Worm (Caenorhabditis elegans): ENCODE results near the gene ZC449.7.
A peak's percentile ranks its signal among the peaks of the same experiment; 100 is the strongest.

ZC449.7 gene

ce11 chrX:5013826-5014225 lies at the start of gene ZC449.7:
TSS of gene ZC449.7 (plus strand) at chrX:5014074.
- TF ChIP-seq pha-4 (tag; optimal IDR thresholded peaks at IDR 0.05), result no peak
- no peak for TF ChIP-seq blmp-1 (tag; optimal IDR thresholded peaks at IDR 0.05)
- TF ChIP-seq mab-5 (tag; optimal IDR thresholded peaks at IDR 0.05), result no peak
- no peak for TF ChIP-seq lin-13 (tag; optimal IDR thresholded peaks at IDR 0.05)
- TF ChIP-seq ceh-83 (GFP tag; optimal IDR thresholded peaks at IDR 0.05), result no peak
- no peak for TF ChIP-seq M03D4.4 (tag; optimal IDR thresholded peaks at IDR 0.05)
- no peak for TF ChIP-seq nhr-12 (tag; optimal IDR thresholded peaks at IDR 0.05)
- no peak for TF ChIP-seq elt-1 (tag; optimal IDR thresholded peaks at IDR 0.05; ENCODE audit: borderline replicate concordance, insufficient read depth)
- TF ChIP-seq ces-1 (GFP tag; optimal IDR thresholded peaks at IDR 0.05), result no peak
- no peak for TF ChIP-seq nhr-28 (tag; optimal IDR thresholded peaks at IDR 0.05)
- no peak for TF ChIP-seq lsy-2 (tag; optimal IDR thresholded peaks at IDR 0.05)
- no peak for TF ChIP-seq sem-2 (GFP tag; optimal IDR thresholded peaks at IDR 0.05)
- no peak for TF ChIP-seq elt-3 (tag; optimal IDR thresholded peaks at IDR 0.05)
- no peak for TF ChIP-seq mep-1 (tag; optimal IDR thresholded peaks at IDR 0.05)
- TF ChIP-seq lin-32 (GFP tag; optimal IDR thresholded peaks at IDR 0.05), result no peak
- TF ChIP-seq unc-62 (GFP tag; optimal IDR thresholded peaks at IDR 0.05), result no peak
- TF ChIP-seq mls-2 (tag; optimal IDR thresholded peaks at IDR 0.05), result no peak
- TF ChIP-seq nhr-237 (tag; optimal IDR thresholded peaks at IDR 0.05), result no peak
- TF ChIP-seq hlh-1 (tag; optimal IDR thresholded peaks at IDR 0.05), result no peak

- TF ChIP-seq unc-62 (GFP tag; optimal IDR thresholded peaks at IDR 0.05) (peak; percentile 90), unc-120 (tag; optimal IDR thresholded peaks at IDR 0.05; ENCODE audit: poor library complexity, severe bottlenecking) (peak; percentile 60), ham-2 (GFP tag; optimal IDR thresholded peaks at IDR 0.05) (no peak)
These were observed 48.3 kb upstream of the ZC449.7 start for ce11 chrX:4965592-4965991.

- TF ChIP-seq ceh-39 (tag; optimal IDR thresholded peaks at IDR 0.05), result no peak
- no peak for TF ChIP-seq snpc-4 (tag; optimal IDR thresholded peaks at IDR 0.05)
- TF ChIP-seq lsy-2 (tag; optimal IDR thresholded peaks at IDR 0.05), result no peak
- no peak for TF ChIP-seq ces-1 (GFP tag; optimal IDR thresholded peaks at IDR 0.05)
- TF ChIP-seq elt-3 (tag; optimal IDR thresholded peaks at IDR 0.05), result no peak
- no peak for TF ChIP-seq blmp-1 (tag; optimal IDR thresholded peaks at IDR 0.05)
- no peak for TF ChIP-seq pha-4 (tag; optimal IDR thresholded peaks at IDR 0.05)
- TF ChIP-seq elt-1 (tag; optimal IDR thresholded peaks at IDR 0.05; ENCODE audit: borderline replicate concordance, insufficient read depth), result no peak
- no peak for TF ChIP-seq unc-62 (GFP tag; optimal IDR thresholded peaks at IDR 0.05)
- TF ChIP-seq lin-32 (GFP tag; optimal IDR thresholded peaks at IDR 0.05), result no peak
- TF ChIP-seq nhr-76 (tag; optimal IDR thresholded peaks at IDR 0.05), result no peak
- no peak for TF ChIP-seq bed-3 (GFP tag; optimal IDR thresholded peaks at IDR 0.05)
- TF ChIP-seq unc-39 (tag; optimal IDR thresholded peaks at IDR 0.05), result no peak
- no peak for TF ChIP-seq hlh-1 (tag; optimal IDR thresholded peaks at IDR 0.05)
- no peak for TF ChIP-seq nhr-237 (tag; optimal IDR thresholded peaks at IDR 0.05)
- no peak for TF ChIP-seq sptf-1 (tag; optimal IDR thresholded peaks at IDR 0.05)
- no peak for TF ChIP-seq mab-5 (tag; optimal IDR thresholded peaks at IDR 0.05)
- TF ChIP-seq flh-1 (GFP tag; optimal IDR thresholded peaks at IDR 0.05), result no peak
These were observed 44.6 kb upstream of the ZC449.7 start, which contains the start of gene M03F4.6 for ce11 chrX:4969228-4969627. TSS of gene M03F4.6 (minus strand) at chrX:4969328.

ce11 chrX:4970863-4971345 lies 43.0 kb upstream of the ZC449.7 start, which contains the start of gene calu-1:
TSS of gene calu-1 (minus strand) at chrX:4970913.
- TF ChIP-seq flh-1 (GFP tag; optimal IDR thresholded peaks at IDR 0.05), result no peak
- TF ChIP-seq M03D4.4 (tag; optimal IDR thresholded peaks at IDR 0.05), result no peak
- no peak for TF ChIP-seq unc-120 (tag; optimal IDR thresholded peaks at IDR 0.05; ENCODE audit: poor library complexity, severe bottlenecking)
- TF ChIP-seq lsy-2 (tag; optimal IDR thresholded peaks at IDR 0.05), result no peak
- TF ChIP-seq sem-2 (GFP tag; optimal IDR thresholded peaks at IDR 0.05), result no peak
- no peak for TF ChIP-seq ceh-83 (GFP tag; optimal IDR thresholded peaks at IDR 0.05)
- TF ChIP-seq sptf-1 (tag; optimal IDR thresholded peaks at IDR 0.05), result no peak
- TF ChIP-seq mls-2 (tag; optimal IDR thresholded peaks at IDR 0.05), result no peak
- TF ChIP-seq nhr-237 (tag; optimal IDR thresholded peaks at IDR 0.05), result no peak
- TF ChIP-seq ceh-43 (GFP tag; optimal IDR thresholded peaks at IDR 0.05), result no peak
- TF ChIP-seq ham-2 (GFP tag; optimal IDR thresholded peaks at IDR 0.05), result no peak
- no peak for TF ChIP-seq cnd-1 (tag; optimal IDR thresholded peaks at IDR 0.05)
- TF ChIP-seq tbx-8 (GFP tag; optimal IDR thresholded peaks at IDR 0.05), result no peak
- TF ChIP-seq mep-1 (tag; optimal IDR thresholded peaks at IDR 0.05), result no peak
- TF ChIP-seq ceh-39 (tag; optimal IDR thresholded peaks at IDR 0.05), result no peak
- TF ChIP-seq nhr-76 (tag; optimal IDR thresholded peaks at IDR 0.05), result no peak

ce11 chrX:4971427-4971826 lies 42.4 kb upstream of the ZC449.7 start:
- TF ChIP-seq zip-8 (tag; optimal IDR thresholded peaks at IDR 0.05) (no peak), unc-120 (tag; optimal IDR thresholded peaks at IDR 0.05; ENCODE audit: poor library complexity, severe bottlenecking) (peak; percentile 61), mep-1 (tag; optimal IDR thresholded peaks at IDR 0.05) (no peak), blmp-1 (tag; optimal IDR thresholded peaks at IDR 0.05) (no peak), ztf-11 (tag; optimal IDR thresholded peaks at IDR 0.05) (no peak), lin-13 (tag; optimal IDR thresholded peaks at IDR 0.05) (no peak), hlh-1 (tag; optimal IDR thresholded peaks at IDR 0.05) (peak; percentile 23), elt-1 (tag; optimal IDR thresholded peaks at IDR 0.05; ENCODE audit: borderline replicate concordance, insufficient read depth) (no peak), mls-2 (tag; optimal IDR thresholded peaks at IDR 0.05) (no peak), tbx-8 (GFP tag; optimal IDR thresholded peaks at IDR 0.05) (no peak), lin-32 (GFP tag; optimal IDR thresholded peaks at IDR 0.05) (no peak), ceh-39 (tag; optimal IDR thresholded peaks at IDR 0.05) (no peak), ces-1 (GFP tag; optimal IDR thresholded peaks at IDR 0.05) (peak; percentile 11), lsy-2 (tag; optimal IDR thresholded peaks at IDR 0.05) (no peak), nhr-237 (tag; optimal IDR thresholded peaks at IDR 0.05) (no peak), M03D4.4 (tag; optimal IDR thresholded peaks at IDR 0.05) (peak; percentile 3), ham-2 (GFP tag; optimal IDR thresholded peaks at IDR 0.05) (peak; percentile 5)
